Worm (Caenorhabditis elegans) whole organism, mixed stage, embryonic: ENCODE measurements around the gene D1054.1.

ENCODE experiments used
- blmp-1 ChIP-seq: fragments of 150-350 bp; optimal IDR thresholded peaks from 2 replicates; lab custom pipeline; 2014; ENCODE audit warnings: missing biosample characterization, missing genetic modification characterization
- ceh-83 ChIP-seq: fragments of 200-800 bp; sonication (Bioruptor generic); optimal IDR thresholded peaks from 2 replicates; lab custom pipeline; 2018; ENCODE audit warnings: mild to moderate bottlenecking, missing genetic modification characterization, missing compliant biosample characterization
- ces-1 ChIP-seq: fragments of 150-350 bp; optimal IDR thresholded peaks from 2 replicates; lab custom pipeline; 2014; ENCODE audit warnings: missing biosample characterization, missing genetic modification reagents, missing genetic modification characterization
- elt-3 ChIP-seq: fragments of 150-350 bp; optimal IDR thresholded peaks from 2 replicates; lab custom pipeline; 2014; ENCODE audit warnings: missing biosample characterization, missing genetic modification characterization
- nhr-12 ChIP-seq: fragments of 150-350 bp; optimal IDR thresholded peaks from 2 replicates; lab custom pipeline; 2014; ENCODE audit warnings: missing biosample characterization, missing genetic modification characterization
- nhr-237 ChIP-seq: fragments of 150-350 bp; optimal IDR thresholded peaks from 2 replicates; lab custom pipeline; 2014; ENCODE audit warnings: missing biosample characterization, missing genetic modification characterization
- nhr-76 ChIP-seq: sonication (generic microtip); optimal IDR thresholded peaks from 2 replicates; lab custom pipeline; 2017; ENCODE audit warnings: missing biosample characterization, missing genetic modification characterization
- pha-4 ChIP-seq: fragments of 150-350 bp; optimal IDR thresholded peaks from 2 replicates; lab custom pipeline; 2018; ENCODE audit warnings: missing biosample characterization, missing genetic modification reagents, missing genetic modification characterization
- snpc-4 ChIP-seq: fragments of 150-350 bp; optimal IDR thresholded peaks from 2 replicates; lab custom pipeline; 2014; ENCODE audit warnings: missing biosample characterization, missing genetic modification characterization
- unc-39 ChIP-seq: fragments of 150-350 bp; optimal IDR thresholded peaks from 2 replicates; lab custom pipeline; 2014; ENCODE audit warnings: missing biosample characterization, missing genetic modification characterization
- unc-62 ChIP-seq: fragments of 150-350 bp; optimal IDR thresholded peaks from 2 replicates; lab custom pipeline; 2014; ENCODE audit warnings: missing biosample characterization, missing genetic modification reagents, missing genetic modification characterization
- ztf-11 ChIP-seq: fragments of 150-350 bp; optimal IDR thresholded peaks from 2 replicates; lab custom pipeline; 2014; ENCODE audit warnings: missing biosample characterization, missing genetic modification characterization

DNA sequence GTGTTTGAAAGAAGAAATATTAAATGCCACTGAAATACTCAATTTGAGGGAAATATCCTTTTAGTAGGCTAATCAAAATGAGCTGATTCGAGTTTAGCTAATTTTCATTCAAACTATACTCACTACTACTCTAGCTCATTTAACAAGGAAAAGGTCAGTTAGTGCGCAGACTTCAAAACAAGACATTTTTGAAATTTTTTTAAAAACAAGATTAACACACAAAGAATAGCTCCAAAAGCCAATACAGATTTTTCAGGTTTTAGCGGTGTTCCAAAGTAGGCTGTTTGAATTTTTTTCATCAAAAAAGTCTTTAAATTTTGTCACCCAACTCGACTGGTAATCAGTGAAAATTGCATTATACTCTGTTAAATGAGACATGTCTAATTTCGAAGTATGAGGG lies 9.2 kb downstream of the D1054.1 start:
- no peak for TF ChIP-seq nhr-237 (tag; lab: Kevin White, UChicago)
- no peak for TF ChIP-seq pha-4 (tag; lab: Kevin White, UChicago)
- TF ChIP-seq nhr-76 (tag; lab: Kevin White, UChicago), result no peak
- TF ChIP-seq ces-1 (GFP tag; lab: Kevin White, UChicago), result no peak
- no peak for TF ChIP-seq unc-39 (tag; lab: Kevin White, UChicago)
- no peak for TF ChIP-seq elt-3
- TF ChIP-seq snpc-4 (tag; lab: Kevin White, UChicago), result no peak
- TF ChIP-seq ztf-11 (tag; lab: Kevin White, UChicago), result no peak
- TF ChIP-seq ceh-83, result no peak
- no peak for TF ChIP-seq nhr-12 (tag; lab: Kevin White, UChicago)
- no peak for TF ChIP-seq unc-62 (GFP tag; lab: Kevin White, UChicago)
- TF ChIP-seq blmp-1 (tag; lab: Kevin White, UChicago), result no peak
